Fruit fly (Drosophila melanogaster) whole organism, embryonic: ENCODE data around the gene CG9360.

Experiments used
- Asciz ChIP-seq: fragments of 200-800 bp; sonication (Bioruptor generic); optimal IDR thresholded peaks from 2 replicates; lab custom pipeline; 2017; ENCODE audit warnings: missing biosample characterization, mild to moderate bottlenecking, missing genetic modification characterization, missing genetic modification reagents
- Blimp-1 ChIP-seq: fragments of 200-800 bp; sonication (Bioruptor generic); optimal IDR thresholded peaks from 3 replicates; lab custom pipeline; 2018; ENCODE audit warnings: missing biosample characterization, missing genetic modification characterization, mild to moderate bottlenecking, moderate library complexity, missing genetic modification reagents
- C15 ChIP-seq: fragments of 200-800 bp; sonication (Bioruptor generic); IDR thresholded peaks from 3 replicates; pipeline ENCODE4 v1.3.6; 2022; ENCODE audit warnings: missing biosample characterization, missing genetic modification characterization
- CG10321 ChIP-seq: fragments of 200-800 bp; sonication (Bioruptor generic); IDR thresholded peaks from 2 replicates; pipeline ENCODE4 v1.3.6; 2022; ENCODE audit warnings: missing biosample characterization, missing genetic modification characterization
- CG10565 ChIP-seq: fragments of 200-800 bp; sonication (Bioruptor generic); optimal IDR thresholded peaks from 3 replicates; lab custom pipeline; 2016; ENCODE audit warnings: missing biosample characterization, mild to moderate bottlenecking, missing genetic modification characterization
- CG11093 ChIP-seq: fragments of 200-800 bp; sonication (Bioruptor generic); IDR thresholded peaks from 3 replicates; pipeline ENCODE4 v1.3.6; 2022; ENCODE audit warnings: missing biosample characterization, missing genetic modification characterization
- CG12236 ChIP-seq: fragments of 200-800 bp; sonication (Bioruptor generic); optimal IDR thresholded peaks from 2 replicates; lab custom pipeline; 2016; ENCODE audit warnings: missing biosample characterization, missing genetic modification characterization
- CG12299 ChIP-seq: fragments of 200-800 bp; sonication (Bioruptor generic); optimal IDR thresholded peaks from 2 replicates; lab custom pipeline; 2018; ENCODE audit warnings: missing biosample characterization, mild to moderate bottlenecking, missing genetic modification characterization
- CG13123 ChIP-seq: fragments of 200-800 bp; sonication (Bioruptor generic); optimal IDR thresholded peaks from 2 replicates; lab custom pipeline; 2016; ENCODE audit warnings: missing biosample characterization, missing genetic modification characterization
- CG16813 ChIP-seq: fragments of 200-800 bp; sonication (Bioruptor generic); IDR thresholded peaks from 3 replicates; pipeline ENCODE4 v1.3.6; 2022; ENCODE audit warnings: missing biosample characterization, missing genetic modification characterization; ENCODE audit not compliant: partially characterized antibody
- CG34422 ChIP-seq: fragments of 200-800 bp; sonication (Bioruptor generic); IDR thresholded peaks from 3 replicates; pipeline ENCODE4 v1.3.6; 2022; ENCODE audit warnings: missing biosample characterization, missing genetic modification characterization
- CG4360 ChIP-seq: fragments of 200-800 bp; sonication (Bioruptor generic); IDR thresholded peaks from 2 replicates; pipeline ENCODE4 v1.3.6; 2022; ENCODE audit warnings: missing biosample characterization, missing genetic modification characterization
- CG4707 ChIP-seq: fragments of 200-800 bp; sonication (Bioruptor generic); optimal IDR thresholded peaks from 2 replicates; lab custom pipeline; 2018; ENCODE audit warnings: missing biosample characterization, mild to moderate bottlenecking, missing genetic modification characterization, moderate library complexity
- CG9215 ChIP-seq: fragments of 200-800 bp; sonication (Bioruptor generic); IDR thresholded peaks from 2 replicates; pipeline ENCODE4 v1.3.6; 2022; ENCODE audit warnings: missing biosample characterization, missing genetic modification characterization
- CG9817 ChIP-seq: fragments of 200-800 bp; sonication (Bioruptor generic); optimal IDR thresholded peaks from 2 replicates; lab custom pipeline; 2018; ENCODE audit warnings: missing biosample characterization, mild to moderate bottlenecking, missing genetic modification characterization, moderate library complexity
- Dfd ChIP-seq, 2 experiments: fragments of >200 bp; optimal IDR thresholded peaks; 2 replicates each; lab custom pipeline; 2017; ENCODE audit warnings: missing biosample characterization in 2 of 2, missing genetic modification characterization in 2 of 2
- Dref ChIP-seq: fragments of 200-800 bp; sonication (Bioruptor generic); IDR thresholded peaks from 2 replicates; pipeline ENCODE4 v1.3.6; 2022; ENCODE audit warnings: missing biosample characterization, missing genetic modification characterization
- E2f2 ChIP-seq: fragments of 200-800 bp; sonication (Bioruptor generic); IDR thresholded peaks from 2 replicates; pipeline ENCODE4 v1.3.6; 2022; ENCODE audit warnings: missing biosample characterization, missing genetic modification characterization
- Eip74EF ChIP-seq, 2 experiments: fragments of 200-800 bp in 1 of 2; fragments of >200 bp in 1 of 2; sonication (Bioruptor generic) in 1 of 2; optimal IDR thresholded peaks; 2 replicates each; lab custom pipeline; 2017 to 2019; ENCODE audit warnings: missing biosample characterization in 2 of 2, missing genetic modification characterization in 2 of 2, mild to moderate bottlenecking in 1 of 2, moderate library complexity in 1 of 2
- Hey ChIP-seq: fragments of 200-800 bp; sonication (Bioruptor generic); optimal IDR thresholded peaks from 3 replicates; lab custom pipeline; 2018; ENCODE audit warnings: missing biosample characterization, mild to moderate bottlenecking, missing genetic modification characterization
- Lhr ChIP-seq: fragments of 200-800 bp; sonication (Bioruptor generic); optimal IDR thresholded peaks from 3 replicates; lab custom pipeline; 2017; ENCODE audit warnings: mild to moderate bottlenecking, missing biosample characterization, missing genetic modification reagents, missing genetic modification characterization
- Max ChIP-seq: fragments of 200-800 bp; sonication (Bioruptor generic); optimal IDR thresholded peaks from 2 replicates; lab custom pipeline; 2016; ENCODE audit warnings: missing biosample characterization, mild to moderate bottlenecking, missing genetic modification characterization
- Oli ChIP-seq: fragments of 200-800 bp; sonication (Bioruptor generic); optimal IDR thresholded peaks from 2 replicates; lab custom pipeline; 2018; ENCODE audit warnings: missing biosample characterization, mild to moderate bottlenecking, missing genetic modification characterization, moderate library complexity
- PHDP ChIP-seq: fragments of 200-800 bp; sonication (Bioruptor generic); optimal IDR thresholded peaks from 3 replicates; lab custom pipeline; 2018; ENCODE audit warnings: missing biosample characterization, mild to moderate bottlenecking, missing genetic modification characterization, moderate library complexity
- Spps ChIP-seq: fragments of 200-800 bp; sonication (Bioruptor generic); optimal IDR thresholded peaks from 2 replicates; lab custom pipeline; 2018; ENCODE audit warnings: missing biosample characterization, mild to moderate bottlenecking, missing genetic modification characterization
- amos ChIP-seq: fragments of 200-800 bp; sonication (Bioruptor generic); IDR thresholded peaks from 2 replicates; pipeline ENCODE4 v1.3.6; 2022; ENCODE audit warnings: missing biosample characterization, missing genetic modification characterization; ENCODE audit not compliant: partially characterized antibody
- ase ChIP-seq: fragments of 200-800 bp; sonication (Bioruptor generic); IDR thresholded peaks from 3 replicates; pipeline ENCODE4 v1.3.6; 2022; ENCODE audit warnings: missing biosample characterization, missing genetic modification characterization
- cad ChIP-seq: fragments of >200 bp; optimal IDR thresholded peaks from 2 replicates; lab custom pipeline; 2017; ENCODE audit warnings: missing biosample characterization, missing genetic modification characterization
- corto ChIP-seq: fragments of 200-800 bp; sonication (Bioruptor generic); optimal IDR thresholded peaks from 2 replicates; lab custom pipeline; 2016; ENCODE audit warnings: missing biosample characterization, mild to moderate bottlenecking, missing genetic modification characterization, moderate library complexity
- danr ChIP-seq: fragments of 200-800 bp; sonication (Bioruptor generic); IDR thresholded peaks from 2 replicates; pipeline ENCODE4 v1.3.6; 2022; ENCODE audit warnings: missing biosample characterization, missing genetic modification characterization
- en ChIP-seq: fragments of 200-800 bp; sonication (Bioruptor generic); optimal IDR thresholded peaks from 2 replicates; lab custom pipeline; 2016; ENCODE audit warnings: missing biosample characterization, missing genetic modification characterization
- grau ChIP-seq: fragments of 200-800 bp; optimal IDR thresholded peaks from 3 replicates; lab custom pipeline; 2019; ENCODE audit warnings: missing biosample characterization, mild to moderate bottlenecking, missing genetic modification characterization, moderate library complexity
- gsb ChIP-seq: fragments of 200-800 bp; sonication (Bioruptor generic); IDR thresholded peaks from 2 replicates; pipeline ENCODE4 v1.3.6; 2022; ENCODE audit warnings: missing biosample characterization, missing genetic modification characterization
- h ChIP-seq: fragments of >200 bp; optimal IDR thresholded peaks from 2 replicates; lab custom pipeline; 2017
- ind ChIP-seq: fragments of 200-800 bp; sonication (Bioruptor generic); optimal IDR thresholded peaks from 3 replicates; lab custom pipeline; 2016; ENCODE audit warnings: missing biosample characterization, missing genetic modification characterization
- lola ChIP-seq, 3 experiments: fragments of >200 bp in 2 of 3; fragments of 200-800 bp in 1 of 3; sonication (Bioruptor generic) in 1 of 3; optimal IDR thresholded peaks; 2 replicates each; lab custom pipeline; 2017 to 2019; ENCODE audit warnings: missing biosample characterization in 3 of 3, missing genetic modification characterization in 3 of 3, mild to moderate bottlenecking in 1 of 3, moderate library complexity in 1 of 3
- pb ChIP-seq: fragments of 200-800 bp; sonication (Bioruptor generic); optimal IDR thresholded peaks from 3 replicates; lab custom pipeline; 2016; ENCODE audit warnings: missing biosample characterization, missing genetic modification characterization
- phol ChIP-seq: fragments of 200-800 bp; sonication (Bioruptor generic); optimal IDR thresholded peaks from 3 replicates; lab custom pipeline; 2018; ENCODE audit warnings: missing biosample characterization, mild to moderate bottlenecking, missing genetic modification characterization, moderate library complexity
- pnt ChIP-seq: fragments of 200-800 bp; sonication (Bioruptor generic); optimal IDR thresholded peaks from 3 replicates; lab custom pipeline; 2016; ENCODE audit warnings: missing biosample characterization, missing genetic modification characterization
- rib ChIP-seq: fragments of 200-800 bp; sonication (Bioruptor generic); IDR thresholded peaks from 2 replicates; pipeline ENCODE4 v1.3.6; 2022; ENCODE audit warnings: missing biosample characterization, missing genetic modification characterization
- row ChIP-seq: fragments of 200-800 bp; sonication (Bioruptor generic); IDR thresholded peaks from 3 replicates; pipeline ENCODE4 v1.3.6; 2022; ENCODE audit warnings: missing biosample characterization, missing genetic modification characterization
- sens ChIP-seq: fragments of 200-800 bp; sonication (Bioruptor generic); peaks from one replicate; lab custom pipeline; 2016; ENCODE audit warnings: missing biosample characterization, missing genetic modification characterization
- slou ChIP-seq: fragments of 200-800 bp; sonication (Bioruptor generic); optimal IDR thresholded peaks from 3 replicates; lab custom pipeline; 2016; ENCODE audit warnings: missing biosample characterization, missing genetic modification characterization
- slp2 ChIP-seq: fragments of 200-800 bp; sonication (Bioruptor generic); optimal IDR thresholded peaks from 2 replicates; lab custom pipeline; 2016; ENCODE audit warnings: missing biosample characterization, missing genetic modification characterization
- ssp ChIP-seq: fragments of 200-800 bp; sonication (Bioruptor generic); IDR thresholded peaks from 2 replicates; pipeline ENCODE4 v1.3.6; 2022; ENCODE audit warnings: missing biosample characterization, missing genetic modification characterization
- tna ChIP-seq: fragments of 200-800 bp; sonication (Bioruptor generic); IDR thresholded peaks from 2 replicates; pipeline ENCODE4 v1.3.6; 2022; ENCODE audit warnings: missing biosample characterization, missing genetic modification characterization; ENCODE audit not compliant: partially characterized antibody
- zen ChIP-seq: fragments of 200-800 bp; sonication (Bioruptor generic); optimal IDR thresholded peaks from 3 replicates; lab custom pipeline; 2018; ENCODE audit warnings: missing biosample characterization, mild to moderate bottlenecking, missing genetic modification characterization, moderate library complexity

CG9360 gene

DNA sequence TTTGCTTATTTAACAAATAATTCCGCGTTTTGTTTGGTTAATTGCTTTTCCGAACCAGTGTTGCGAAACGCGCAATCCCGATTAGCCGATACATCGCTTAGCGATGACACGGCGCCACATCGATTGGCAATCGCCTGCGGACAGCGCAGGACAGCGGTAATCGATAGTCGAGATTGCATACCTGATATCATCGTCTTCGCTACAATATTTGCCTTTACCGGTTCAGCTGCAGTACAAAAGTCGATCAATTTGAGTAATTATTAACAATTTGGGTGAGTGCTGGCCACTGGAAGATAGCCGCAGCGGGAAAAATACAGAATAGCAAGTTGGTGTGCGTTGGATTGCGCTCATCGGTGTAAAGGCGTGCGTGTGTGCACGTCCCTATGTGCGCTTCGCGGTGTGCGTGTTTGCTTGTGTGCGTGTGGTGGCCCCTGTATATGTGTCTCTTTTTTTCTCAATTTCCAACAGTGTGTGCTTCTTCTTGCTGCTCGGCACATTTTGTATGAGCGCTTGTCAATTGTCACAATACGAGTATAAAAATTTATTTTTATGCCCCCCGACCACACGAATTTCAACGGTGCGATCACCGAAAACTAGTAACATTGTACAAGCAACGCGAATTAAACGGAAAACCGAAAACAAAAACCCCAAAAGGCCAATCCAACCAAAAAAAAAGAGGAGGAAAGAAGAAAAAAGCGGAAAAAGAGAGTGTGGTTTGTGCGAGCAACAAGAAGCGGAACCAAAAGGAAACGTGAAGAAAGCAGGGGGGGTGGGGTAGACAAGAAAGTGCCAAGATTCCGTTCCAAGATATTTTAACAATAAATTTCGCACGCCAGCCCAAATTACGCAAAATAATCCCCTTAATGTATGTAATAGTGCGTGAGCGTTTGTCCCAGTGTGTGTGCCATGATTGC is 28.3 kb upstream of the CG9360 start, which contains the start of gene CkIIbeta (continued):
- TF ChIP-seq CG4707 (GFP tag; lab: Kevin White, UChicago) (no peak), slou (GFP tag; lab: Kevin White, UChicago) (peak; percentile 46), pb (GFP tag; lab: Kevin White, UChicago) (peak; percentile 63), CG12236 (no peak), CG12299 (peak; percentile 53), Dfd (GFP tag; optimal IDR thresholded peaks at IDR 0.05; lab: Kevin White, UChicago) (no peak), zen (peak; percentile 73), Blimp-1 (GFP tag; lab: Kevin White, UChicago) (no peak), Eip74EF (GFP tag; optimal IDR thresholded peaks at IDR 0.05; lab: Kevin White, UChicago) (no peak), cad (no peak), Hey (no peak), Spps (tag; lab: Kevin White, UChicago) (peak; percentile 18), lola (GFP tag; optimal IDR thresholded peaks at IDR 0.05; lab: Kevin White, UChicago) (no peak), tna (GFP tag; lab: Robert Waterston, UW) (peak; percentile 90), CG9817 (tag; lab: Kevin White, UChicago) (peak; percentile 5), CG16813 (GFP tag; lab: Robert Waterston, UW) (peak; percentile 98), CG9215 (GFP tag; lab: Robert Waterston, UW) (no peak), ind (peak; percentile 45), C15 (GFP tag; lab: Robert Waterston, UW) (no peak), CG13123 (GFP tag; lab: Kevin White, UChicago) (no peak), amos (GFP tag; lab: Robert Waterston, UW) (peak; percentile 98), sens (GFP tag; lab: Kevin White, UChicago) (peak; percentile 91)

DNA sequence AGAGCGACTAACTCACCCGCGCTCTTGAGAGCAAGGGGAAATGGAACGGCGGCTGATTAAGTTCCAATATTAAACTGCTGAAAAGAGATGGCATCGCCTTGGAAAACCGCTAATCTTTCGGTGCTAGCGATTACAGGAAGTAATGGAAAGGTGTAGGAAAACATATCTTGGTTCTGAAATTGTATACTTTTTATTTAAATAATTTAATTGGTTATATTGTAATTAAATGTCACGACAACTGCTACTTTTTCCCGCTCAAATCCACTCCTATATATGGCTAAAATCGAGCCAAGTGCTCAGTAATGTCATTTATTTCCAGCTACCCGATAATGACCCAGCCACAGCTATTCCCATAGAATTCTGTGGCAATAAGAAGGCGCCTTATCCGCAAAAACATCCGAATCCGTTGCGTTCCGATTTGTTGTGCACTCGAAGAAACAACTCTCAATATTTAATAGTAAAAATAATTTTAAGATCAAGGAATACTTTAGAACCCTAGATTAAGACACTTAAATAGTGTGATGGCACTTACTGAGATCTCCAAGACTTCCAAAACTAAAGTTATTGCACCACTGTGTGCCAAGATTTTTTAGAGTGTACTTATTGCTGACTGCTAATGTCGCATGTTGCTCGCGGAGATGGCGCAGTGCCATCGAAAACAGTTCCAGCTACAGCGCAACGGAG is 23.9 kb upstream of the CG9360 start:
- TF ChIP-seq Dref (no peak), CG10321 (no peak), CG34422 (GFP tag; lab: Robert Waterston, UW) (peak; percentile 74; the same call in 2 of the 3 replicates), CG11093 (GFP tag; lab: Robert Waterston, UW) (no peak), pnt (GFP tag; lab: Kevin White, UChicago) (peak; percentile 65), ssp (GFP tag; lab: Robert Waterston, UW) (peak; percentile 52), Eip74EF (GFP tag; optimal IDR thresholded peaks at IDR 0.05; lab: Kevin White, UChicago) (peak in 1 of 2 experiments; percentile 54), Oli (tag; lab: Kevin White, UChicago) (peak; percentile 83), grau (tag; lab: Kevin White, UChicago) (peak; percentile 78), E2f2 (GFP tag; lab: Robert Waterston, UW) (peak; percentile 48; the same call in 1 of the 2 replicates), CG10565 (GFP tag; lab: Kevin White, UChicago) (no peak), rib (no peak), row (GFP tag; lab: Robert Waterston, UW) (peak; percentile 84), en (GFP tag; lab: Kevin White, UChicago) (peak; percentile 26), danr (peak; percentile 61), Lhr (GFP tag; lab: Kevin White, UChicago) (no peak), slp2 (GFP tag; lab: Kevin White, UChicago) (peak; percentile 44), gsb (GFP tag; lab: Robert Waterston, UW) (peak; percentile 65), ase (GFP tag; lab: Robert Waterston, UW) (peak; percentile 56; the same call in 2 of the 3 replicates), Asciz (peak; percentile 58), phol (tag; lab: Kevin White, UChicago) (peak; percentile 77), Max (GFP tag; lab: Kevin White, UChicago) (peak; percentile 51), CG4360 (0 out of 2 replicates have a peak, but pooled peaks have one; percentile 43), PHDP (tag; lab: Kevin White, UChicago) (peak; percentile 75), h (lab: Kevin White, UChicago) (no peak), corto (GFP tag; lab: Kevin White, UChicago) (peak; percentile 18)
